Fruit fly (Drosophila melanogaster): ENCODE results near the gene CG6026.

Gene CG6026

dm6 chr3R:19014742-19015422, 18.5 kb upstream of the CG6026 start (continued):
- TF ChIP-seq Nf-YB (GFP tag; optimal IDR thresholded peaks at IDR 0.05) = no peak
- TF ChIP-seq CG14667 (GFP tag; IDR thresholded peaks at IDR 0.05) = 0 out of 2 replicates have a peak, but pooled peaks have one; percentile 20
- TF ChIP-seq cg (GFP tag; optimal IDR thresholded peaks at IDR 0.05) = no peak
- no peak for TF ChIP-seq Hand (GFP tag; optimal IDR thresholded peaks at IDR 0.05)
- TF ChIP-seq CG3407 (GFP tag; optimal IDR thresholded peaks at IDR 0.05) = peak; percentile 9
- TF ChIP-seq CG33213 (GFP tag; optimal IDR thresholded peaks at IDR 0.05) = no peak
- no peak for TF ChIP-seq gfzf (GFP tag; optimal IDR thresholded peaks at IDR 0.05)
- no peak for TF ChIP-seq maf-S (GFP tag; optimal IDR thresholded peaks at IDR 0.05)
- TF ChIP-seq emc (GFP tag; optimal IDR thresholded peaks at IDR 0.05) = no peak
- peak; percentile 59 for TF ChIP-seq CG6254 (GFP tag; optimal IDR thresholded peaks at IDR 0.05)
- TF ChIP-seq CG17186 (GFP tag; optimal IDR thresholded peaks at IDR 0.05) = no peak
- peak; percentile 65 for TF ChIP-seq CG15601 (tag; optimal IDR thresholded peaks at IDR 0.05)
- peak; percentile 24 for TF ChIP-seq Chrac-16 (GFP tag; optimal IDR thresholded peaks at IDR 0.05)
- TF ChIP-seq CG34224 (GFP tag; IDR thresholded peaks at IDR 0.05; ENCODE audit: partially characterized antibody) = no peak
- no peak for TF ChIP-seq zen (tag; optimal IDR thresholded peaks at IDR 0.05)
- TF ChIP-seq ind (GFP tag; optimal IDR thresholded peaks at IDR 0.05) = no peak
- no peak for TF ChIP-seq Fer3 (tag; optimal IDR thresholded peaks at IDR 0.05)
- TF ChIP-seq sim (GFP tag; IDR thresholded peaks at IDR 0.05) = peak; percentile 69
- TF ChIP-seq nmo (GFP tag; optimal IDR thresholded peaks at IDR 0.05) = peak; percentile 69
- no peak for TF ChIP-seq CG1603 (tag; optimal IDR thresholded peaks at IDR 0.05)
- TF ChIP-seq CG1024 (GFP tag; IDR thresholded peaks at IDR 0.05) = peak; percentile 58
- no peak for TF ChIP-seq CG12299 (tag; optimal IDR thresholded peaks at IDR 0.05)
- no peak for TF ChIP-seq ranshi (GFP tag; IDR thresholded peaks at IDR 0.05)
- TF ChIP-seq CG10274 (GFP tag; optimal IDR thresholded peaks at IDR 0.05) = no peak
- TF ChIP-seq CG2120 (GFP tag; optimal IDR thresholded peaks at IDR 0.05) = no peak
- TF ChIP-seq CG1832 (GFP tag; optimal IDR thresholded peaks at IDR 0.05) = no peak
- no peak for TF ChIP-seq eve (GFP tag; optimal IDR thresholded peaks at IDR 0.05)
- TF ChIP-seq CG15011 (GFP tag; optimal IDR thresholded peaks at IDR 0.05) = no peak
- no peak for TF ChIP-seq Fer1 (GFP tag; optimal IDR thresholded peaks at IDR 0.05)
- TF ChIP-seq CG6683 (GFP tag; optimal IDR thresholded peaks at IDR 0.05) = no peak
- TF ChIP-seq chm (GFP tag; IDR thresholded peaks at IDR 0.05) = no peak
- peak; percentile 52 for TF ChIP-seq D19A (tag; optimal IDR thresholded peaks at IDR 0.05)
- TF ChIP-seq Max (GFP tag; optimal IDR thresholded peaks at IDR 0.05) = no peak
- TF ChIP-seq gsb-n (tag; optimal IDR thresholded peaks at IDR 0.05) = peak; percentile 55
- peak; percentile 39 for TF ChIP-seq Hr3 (GFP tag; optimal IDR thresholded peaks at IDR 0.05)
- TF ChIP-seq CG5245 (GFP tag; optimal IDR thresholded peaks at IDR 0.05) = peak; percentile 2
- TF ChIP-seq CG4707 (GFP tag; optimal IDR thresholded peaks at IDR 0.05) = no peak
- no peak for TF ChIP-seq CG42726 (GFP tag; IDR thresholded peaks at IDR 0.05; ENCODE audit: partially characterized antibody)
- no peak for TF ChIP-seq h (optimal IDR thresholded peaks at IDR 0.05)
- TF ChIP-seq CG10654 (GFP tag; optimal IDR thresholded peaks at IDR 0.05) = no peak
- TF ChIP-seq CG16815 (GFP tag; optimal IDR thresholded peaks at IDR 0.05) = no peak
- TF ChIP-seq CG3726 (GFP tag; IDR thresholded peaks at IDR 0.05) = no peak
- TF ChIP-seq trem (tag; optimal IDR thresholded peaks at IDR 0.05) = peak; percentile 48
- no peak for TF ChIP-seq CG7372 (GFP tag; IDR thresholded peaks at IDR 0.05)
- peak; percentile 42 for TF ChIP-seq CoRest (tag; optimal IDR thresholded peaks at IDR 0.05)
- TF ChIP-seq NC2α (GFP tag; optimal IDR thresholded peaks at IDR 0.05) = no peak
- no peak for TF ChIP-seq sima (GFP tag; optimal IDR thresholded peaks at IDR 0.05)
- no peak for TF ChIP-seq p53 (GFP tag; optimal IDR thresholded peaks at IDR 0.05)
- TF ChIP-seq Myb (GFP tag; optimal IDR thresholded peaks at IDR 0.05) = no peak
- TF ChIP-seq Hr39 (optimal IDR thresholded peaks at IDR 0.05) = no peak
- TF ChIP-seq CG4282 (GFP tag; optimal IDR thresholded peaks at IDR 0.05) = no peak
